Worm (Caenorhabditis elegans) whole organism, late embryonic: ENCODE measurements around the gene F16H6.3.

Experiments used
- K09A11.1 ChIP-seq: sonication (generic microtip); optimal IDR thresholded peaks from 2 replicates; lab custom pipeline; 2017; ENCODE audit warnings: antibody characterized with exemption, mild to moderate bottlenecking, missing genetic modification characterization, missing compliant biosample characterization; ENCODE audit not compliant: insufficient read depth
- ahr-1 ChIP-seq: sonication (generic microtip); optimal IDR thresholded peaks from 2 replicates; lab custom pipeline; 2016; ENCODE audit warnings: missing genetic modification characterization, missing compliant biosample characterization
- ama-1 ChIP-seq: fragments of 150-350 bp; optimal IDR thresholded peaks from 2 replicates; lab custom pipeline; 2014
- ceh-14 ChIP-seq: sonication (generic microtip); optimal IDR thresholded peaks from 2 replicates; lab custom pipeline; 2016; ENCODE audit warnings: missing genotype, missing genetic modification characterization, missing compliant biosample characterization
- ceh-19 ChIP-seq: fragments of 200-800 bp; sonication (Bioruptor generic); optimal IDR thresholded peaks from 2 replicates; lab custom pipeline; 2018; ENCODE audit warnings: mild to moderate bottlenecking, missing genetic modification characterization, missing compliant biosample characterization
- ceh-2 ChIP-seq: sonication (generic microtip); optimal IDR thresholded peaks from 2 replicates; lab custom pipeline; 2016; ENCODE audit warnings: missing genotype, missing genetic modification characterization, missing compliant biosample characterization
- ceh-22 ChIP-seq: sonication (generic microtip); optimal IDR thresholded peaks from 2 replicates; lab custom pipeline; 2017; ENCODE audit warnings: missing biosample characterization, missing genetic modification characterization
- ceh-31 ChIP-seq: sonication (generic microtip); optimal IDR thresholded peaks from 2 replicates; lab custom pipeline; 2016; ENCODE audit warnings: missing genetic modification characterization, missing compliant biosample characterization
- dve-1 ChIP-seq: sonication (generic microtip); optimal IDR thresholded peaks from 2 replicates; lab custom pipeline; 2017; ENCODE audit warnings: antibody characterized with exemption, mild to moderate bottlenecking, missing genetic modification characterization, missing compliant biosample characterization
- elt-2 ChIP-seq: sonication (generic microtip); optimal IDR thresholded peaks from 2 replicates; lab custom pipeline; 2016; ENCODE audit warnings: missing genetic modification reagents, missing genetic modification characterization, missing compliant biosample characterization
- elt-4 ChIP-seq: sonication (generic microtip); optimal IDR thresholded peaks from 2 replicates; lab custom pipeline; 2016; ENCODE audit warnings: missing genetic modification characterization, missing compliant biosample characterization
- ets-4 ChIP-seq: sonication (generic microtip); optimal IDR thresholded peaks from 2 replicates; lab custom pipeline; 2016; ENCODE audit warnings: missing genetic modification characterization, missing compliant biosample characterization
- fkh-10 ChIP-seq: fragments of 150-350 bp; optimal IDR thresholded peaks from 2 replicates; lab custom pipeline; 2014; ENCODE audit warnings: missing biosample characterization, missing genetic modification reagents, missing genetic modification characterization
- fkh-6 ChIP-seq: sonication (generic microtip); optimal IDR thresholded peaks from 2 replicates; lab custom pipeline; 2016; ENCODE audit warnings: missing genetic modification characterization, missing compliant biosample characterization
- gmeb-2 ChIP-seq: sonication (generic microtip); optimal IDR thresholded peaks from 2 replicates; lab custom pipeline; 2016; ENCODE audit warnings: missing genetic modification characterization, inconsistent platforms, missing compliant biosample characterization
- hlh-8 ChIP-seq: sonication (generic microtip); optimal IDR thresholded peaks from 2 replicates; lab custom pipeline; 2016; ENCODE audit warnings: missing genotype, missing genetic modification characterization, missing compliant biosample characterization
- lin-11 ChIP-seq: fragments of 200-800 bp; sonication (Bioruptor generic); optimal IDR thresholded peaks from 2 replicates; lab custom pipeline; 2018; ENCODE audit warnings: mild to moderate bottlenecking, missing genetic modification characterization, missing compliant biosample characterization
- madf-2 ChIP-seq: sonication (generic microtip); optimal IDR thresholded peaks from 2 replicates; lab custom pipeline; 2017; ENCODE audit warnings: missing genetic modification characterization, missing compliant biosample characterization
- mec-3 ChIP-seq: sonication (generic microtip); optimal IDR thresholded peaks from 2 replicates; lab custom pipeline; 2016; ENCODE audit warnings: borderline replicate concordance, missing genetic modification characterization, missing compliant biosample characterization
- nfya-1 ChIP-seq: sonication (generic microtip); optimal IDR thresholded peaks from 2 replicates; lab custom pipeline; 2017; ENCODE audit warnings: missing genetic modification characterization, mild to moderate bottlenecking, missing compliant biosample characterization, antibody characterized with exemption, moderate library complexity
- nhr-11 ChIP-seq: fragments of 150-350 bp; optimal IDR thresholded peaks from 2 replicates; lab custom pipeline; 2014; ENCODE audit warnings: missing biosample characterization, missing genetic modification characterization
- nhr-232 ChIP-seq: sonication (generic microtip); optimal IDR thresholded peaks from 2 replicates; lab custom pipeline; 2016; ENCODE audit warnings: missing genetic modification characterization, missing compliant biosample characterization
- pat-9 ChIP-seq: fragments of 200-800 bp; sonication (Bioruptor generic); optimal IDR thresholded peaks from 2 replicates; lab custom pipeline; 2018; ENCODE audit warnings: mild to moderate bottlenecking, missing genetic modification characterization, moderate library complexity, missing compliant biosample characterization
- pax-1 ChIP-seq: fragments of 150-350 bp; optimal IDR thresholded peaks from 2 replicates; lab custom pipeline; 2014; ENCODE audit warnings: missing biosample characterization, missing genetic modification characterization
- pha-2 ChIP-seq: sonication (generic microtip); optimal IDR thresholded peaks from 2 replicates; lab custom pipeline; 2017; ENCODE audit warnings: mild to moderate bottlenecking, missing genetic modification characterization, missing compliant biosample characterization
- pha-4 ChIP-seq: fragments of 150-350 bp; optimal IDR thresholded peaks from 2 replicates; lab custom pipeline; 2018; ENCODE audit warnings: missing biosample characterization, missing genetic modification reagents, missing genetic modification characterization
- pqm-1 ChIP-seq: sonication (generic microtip); optimal IDR thresholded peaks from 2 replicates; lab custom pipeline; 2016; ENCODE audit warnings: missing genetic modification characterization, missing compliant biosample characterization
- ref-2 ChIP-seq: sonication (generic microtip); optimal IDR thresholded peaks from 2 replicates; lab custom pipeline; 2016; ENCODE audit warnings: missing genetic modification characterization, missing compliant biosample characterization
- sdc-2 ChIP-seq: sonication (generic microtip); optimal IDR thresholded peaks from 2 replicates; lab custom pipeline; 2016; ENCODE audit warnings: missing genotype, missing genetic modification characterization, missing compliant biosample characterization
- sox-2 ChIP-seq: fragments of 200-800 bp; sonication (Bioruptor generic); IDR thresholded peaks from 2 replicates; pipeline ENCODE4 v1.3.6; 2022; ENCODE audit warnings: missing genetic modification reagents, missing genetic modification characterization, missing compliant biosample characterization
- sox-4 ChIP-seq: sonication (generic microtip); optimal IDR thresholded peaks from 2 replicates; lab custom pipeline; 2017; ENCODE audit warnings: mild to moderate bottlenecking, missing genetic modification characterization, inconsistent platforms, missing compliant biosample characterization
- syd-9 ChIP-seq: sonication (generic microtip); optimal IDR thresholded peaks from 2 replicates; lab custom pipeline; 2016; ENCODE audit warnings: mild to moderate bottlenecking, missing genetic modification characterization, moderate library complexity, missing compliant biosample characterization
- tbx-7 ChIP-seq: sonication (generic microtip); optimal IDR thresholded peaks from 2 replicates; lab custom pipeline; 2016; ENCODE audit warnings: missing genotype, missing genetic modification characterization, missing compliant biosample characterization
- ttx-3 ChIP-seq: sonication (generic microtip); optimal IDR thresholded peaks from 2 replicates; lab custom pipeline; 2016; ENCODE audit warnings: missing genetic modification reagents, missing genetic modification characterization, missing compliant biosample characterization
- unc-42 ChIP-seq: sonication (generic microtip); optimal IDR thresholded peaks from 2 replicates; lab custom pipeline; 2016; ENCODE audit warnings: missing genotype, missing genetic modification characterization, missing compliant biosample characterization
- unc-55 ChIP-seq: sonication (generic microtip); optimal IDR thresholded peaks from 2 replicates; lab custom pipeline; 2017; ENCODE audit warnings: missing biosample characterization, missing genetic modification reagents, missing genetic modification characterization
- zip-5 ChIP-seq: sonication (generic microtip); optimal IDR thresholded peaks from 2 replicates; lab custom pipeline; 2016; ENCODE audit warnings: missing genetic modification characterization, missing compliant biosample characterization

The F16H6.3 gene

DNA sequence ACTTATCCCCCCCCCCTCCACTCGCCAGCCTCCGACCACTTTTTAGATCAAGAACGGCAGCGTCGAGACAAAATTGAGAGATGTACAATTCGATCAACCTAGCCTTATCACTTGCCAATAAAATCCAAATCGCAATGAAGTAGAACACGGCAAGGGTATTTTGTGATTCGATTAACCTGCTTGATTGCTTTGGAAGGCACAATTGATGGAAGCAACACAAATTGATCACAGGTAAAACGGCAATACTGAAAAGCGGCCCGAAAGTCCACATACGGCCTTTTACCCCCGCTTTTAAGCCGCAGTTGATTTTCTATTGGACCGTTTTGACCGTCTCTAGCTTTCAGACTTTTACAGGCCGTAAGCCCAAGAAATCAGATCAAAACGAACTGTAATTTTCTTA is 6.8 kb upstream of the F16H6.3 start, which contains the start of gene clec-245:
TSS of gene clec-245 (minus strand) at position 101 of the 400 bp plus-strand sequence.
- no peak for TF ChIP-seq elt-2 (tag; lab: Kevin White, UChicago)
- no peak for TF ChIP-seq fkh-6
- TF ChIP-seq lin-11 (tag; lab: Kevin White, UChicago): no peak
- TF ChIP-seq zip-5 (tag; lab: Kevin White, UChicago): no peak
- no peak for TF ChIP-seq ref-2 (tag; lab: Kevin White, UChicago)
- no peak for TF ChIP-seq ttx-3 (tag; lab: Kevin White, UChicago)
- TF ChIP-seq pax-1 (tag; lab: Kevin White, UChicago): no peak

DNA sequence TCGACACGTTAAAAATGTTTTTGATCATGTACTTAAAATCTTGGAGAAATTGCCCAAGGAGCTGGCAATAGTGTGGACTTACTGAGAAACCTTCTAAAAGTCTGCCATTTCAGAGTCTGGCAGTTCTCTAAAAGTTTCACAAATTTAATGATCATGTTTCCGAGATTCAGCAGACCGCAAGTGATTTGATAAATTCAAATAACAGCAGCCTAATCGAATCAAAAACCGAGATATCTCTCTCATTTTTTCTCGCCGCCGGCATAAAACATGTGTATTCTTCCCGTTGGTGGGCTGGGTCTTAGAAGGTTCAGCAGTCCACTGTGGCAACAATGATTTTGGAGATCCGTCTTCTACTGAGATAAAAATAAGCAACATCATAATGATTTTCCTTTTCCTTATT is 5.9 kb upstream of the F16H6.3 start, which contains the start of gene clec-246:
TSS of gene clec-246 (plus strand) at position 301 of the 400 bp plus-strand sequence.
- TF ChIP-seq ama-1 (lab: Kevin White, UChicago): no peak
- no peak for TF ChIP-seq madf-2 (tag; lab: Kevin White, UChicago)
- no peak for TF ChIP-seq syd-9 (tag; lab: Kevin White, UChicago)
- TF ChIP-seq pax-1 (tag; lab: Kevin White, UChicago): no peak
- TF ChIP-seq sox-2: no peak

DNA sequence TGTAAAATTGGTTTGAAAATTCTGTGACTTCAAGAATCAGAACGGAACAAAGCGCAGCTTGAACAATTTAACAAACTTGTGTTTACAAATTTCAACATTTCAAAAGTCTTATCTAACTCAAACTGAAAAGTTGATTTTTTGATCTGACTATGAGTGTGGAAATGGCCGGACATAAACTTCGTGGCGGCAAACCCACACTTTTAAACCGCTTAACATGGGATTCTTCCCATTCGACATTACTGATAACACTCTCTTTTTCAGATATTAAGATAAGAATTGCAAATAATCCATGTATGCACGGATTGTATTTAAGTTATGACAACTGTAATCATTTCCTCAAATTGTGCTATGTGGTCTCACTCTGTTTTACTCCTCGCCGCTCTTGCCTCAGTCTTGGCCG is 4.0 kb upstream of the F16H6.3 start, which contains the start of gene clec-42:
TSS of gene clec-42 (plus strand) at position 285 of the 400 bp plus-strand sequence.
- TF ChIP-seq ceh-19 (GFP tag; lab: Kevin White, UChicago) (no peak), madf-2 (tag; lab: Kevin White, UChicago) (no peak), unc-42 (no peak), nhr-11 (no peak), tbx-7 (tag; lab: Kevin White, UChicago) (no peak), nhr-232 (no peak), hlh-8 (tag; lab: Kevin White, UChicago) (no peak), sdc-2 (tag; lab: Kevin White, UChicago) (no peak), ceh-31 (tag; lab: Kevin White, UChicago) (no peak), fkh-10 (GFP tag; lab: Kevin White, UChicago) (no peak), gmeb-2 (tag; lab: Kevin White, UChicago) (no peak), nfya-1 (tag; lab: Kevin White, UChicago) (no peak)

DNA sequence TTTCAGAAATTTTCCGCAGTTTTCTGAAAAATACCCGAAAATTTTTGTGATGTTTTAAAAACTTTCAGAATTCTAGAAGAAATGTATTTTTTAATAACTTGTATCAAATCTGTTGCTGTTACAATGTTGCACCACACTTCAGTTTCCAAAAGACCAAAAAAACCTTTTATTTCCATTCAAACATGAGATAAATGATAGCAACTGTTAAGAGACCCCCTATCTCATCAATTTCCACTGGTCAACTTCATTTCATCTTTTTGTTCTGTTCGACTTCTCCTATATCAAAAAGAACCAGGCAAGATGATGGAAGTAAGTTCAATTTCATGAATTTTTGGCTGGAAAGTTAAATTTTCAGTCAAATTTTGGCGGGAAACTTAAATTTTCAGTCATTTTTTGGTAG is 3.3 kb downstream of the F16H6.3 start, which contains the start of gene F16H6.4:
TSS of gene F16H6.4 (plus strand) at position 301 of the 400 bp plus-strand sequence.
- TF ChIP-seq elt-4 (tag; lab: Kevin White, UChicago): no peak
- no peak for TF ChIP-seq ceh-22 (tag; lab: Kevin White, UChicago)
- TF ChIP-seq K09A11.1 (tag; lab: Kevin White, UChicago): no peak
- TF ChIP-seq dve-1: no peak
- no peak for TF ChIP-seq sox-2
- TF ChIP-seq unc-55 (GFP tag; lab: Kevin White, UChicago): no peak
- no peak for TF ChIP-seq ets-4
- no peak for TF ChIP-seq tbx-7 (tag; lab: Kevin White, UChicago)
- no peak for TF ChIP-seq sox-4 (tag; lab: Kevin White, UChicago)
- no peak for TF ChIP-seq pha-4 (tag; lab: Kevin White, UChicago)

DNA sequence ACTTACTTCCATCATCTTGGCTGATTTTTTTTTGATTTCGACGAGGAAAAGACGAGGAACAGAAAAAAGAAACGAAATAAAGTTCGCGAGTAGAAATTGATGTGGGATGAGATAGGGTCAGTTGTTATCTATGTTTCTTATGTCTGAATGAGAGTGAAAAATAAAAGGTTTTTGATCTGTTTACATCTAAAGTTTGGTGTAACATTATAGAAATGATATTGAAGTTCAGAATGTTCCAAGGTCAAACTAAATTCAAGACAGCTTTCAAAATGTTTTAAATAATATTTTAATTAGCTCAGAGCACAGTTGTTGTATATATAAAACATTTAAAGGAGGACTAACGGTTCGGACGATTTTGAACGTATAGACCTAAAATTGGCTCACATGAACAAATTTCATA is 14.0 kb downstream of the F16H6.3 start, which contains the start of gene F16H6.7:
TSS of gene F16H6.7 (minus strand) at position 101 of the 400 bp plus-strand sequence.
- TF ChIP-seq hlh-8 (tag; lab: Kevin White, UChicago) (no peak), pqm-1 (no peak), mec-3 (tag; lab: Kevin White, UChicago) (no peak), pha-2 (no peak), sox-4 (tag; lab: Kevin White, UChicago) (no peak), ceh-2 (tag; lab: Kevin White, UChicago) (no peak), ahr-1 (tag; lab: Kevin White, UChicago) (no peak), pat-9 (tag; lab: Kevin White, UChicago) (no peak), ceh-14 (tag; lab: Kevin White, UChicago) (no peak)
